Fruit fly (Drosophila melanogaster): Measurements from ENCODE around the gene SdhBL.

Gene SdhBL

DNA sequence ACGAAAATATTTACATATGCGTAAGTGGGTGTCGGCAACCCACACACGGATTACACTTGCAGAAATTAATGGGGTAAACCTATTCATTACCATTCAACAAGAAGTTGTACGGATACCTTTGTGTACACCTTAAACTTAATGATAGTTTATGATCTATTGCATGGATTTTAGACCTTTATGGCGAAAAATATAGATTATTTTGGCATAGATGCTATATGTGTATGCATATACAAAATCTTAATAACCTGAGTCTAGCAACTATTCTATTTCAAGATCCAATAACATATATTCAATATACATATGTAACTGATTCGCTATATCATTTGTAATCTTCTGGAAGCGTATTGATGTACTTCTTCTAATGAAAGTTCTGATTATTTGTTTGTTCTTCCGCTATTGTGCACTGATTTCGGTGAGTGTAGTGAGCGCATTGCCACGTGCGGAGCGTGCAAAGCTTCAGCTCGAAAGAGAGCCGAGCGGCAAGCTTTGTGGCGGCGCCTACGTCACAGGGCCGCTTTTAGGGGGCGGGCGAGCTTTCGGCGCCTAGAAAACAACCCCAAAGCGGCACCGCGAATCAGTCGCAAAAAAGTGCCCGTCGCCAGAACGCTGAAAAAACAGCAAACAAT, 5.7 kb downstream of the SdhBL start, which contains the start of gene CG7378 (continued):
- no peak for TF ChIP-seq fd3F (GFP tag; optimal IDR thresholded peaks at IDR 0.05)
- peak; percentile 48; the same call in 2 of the 3 replicates for TF ChIP-seq row (GFP tag; IDR thresholded peaks at IDR 0.05)
- peak; percentile 61 for TF ChIP-seq D19B (GFP tag; optimal IDR thresholded peaks at IDR 0.05)
- no peak for TF ChIP-seq Lpt (GFP tag; optimal IDR thresholded peaks at IDR 0.05)
- TF ChIP-seq Ptx1 (GFP tag; IDR thresholded peaks at IDR 0.05) = peak; percentile 39
- TF ChIP-seq CG7839 (tag; optimal IDR thresholded peaks at IDR 0.05) = peak; percentile 71
- no peak for TF ChIP-seq CG17802 (tag; optimal IDR thresholded peaks at IDR 0.05)
- no peak for TF ChIP-seq slou (GFP tag; optimal IDR thresholded peaks at IDR 0.05)
- 0 out of 3 replicates have a peak, but pooled peaks have one; percentile 24 for TF ChIP-seq CG11695 (GFP tag; IDR thresholded peaks at IDR 0.05)
- TF ChIP-seq Xbp1 (GFP tag; optimal IDR thresholded peaks at IDR 0.05) = peak; percentile 21
- TF ChIP-seq CG10209 (GFP tag; optimal IDR thresholded peaks at IDR 0.05) = peak; percentile 36
- TF ChIP-seq Antp (GFP tag; optimal IDR thresholded peaks at IDR 0.05) = peak; percentile 22
- peak; percentile 49 for TF ChIP-seq CG12659 (GFP tag; optimal IDR thresholded peaks at IDR 0.05)
- 0 out of 4 replicates have a peak, but pooled peaks have one; percentile 6 for TF ChIP-seq chinmo (GFP tag; IDR thresholded peaks at IDR 0.05; ENCODE audit: partially characterized antibody)
- TF ChIP-seq Mrtf (GFP tag; IDR thresholded peaks at IDR 0.05) = peak; percentile 50; the same call in 2 of the 3 replicates
- peak; percentile 27 for TF ChIP-seq tio (GFP tag; optimal IDR thresholded peaks at IDR 0.05)
- TF ChIP-seq Oli (tag; optimal IDR thresholded peaks at IDR 0.05) = peak; percentile 38
- peak; percentile 53; the same call in 1 of the 2 replicates for TF ChIP-seq vvl (GFP tag; IDR thresholded peaks at IDR 0.05)
- peak; percentile 71 for TF ChIP-seq CG11504 (tag; optimal IDR thresholded peaks at IDR 0.05)
- TF ChIP-seq lilli (GFP tag; optimal IDR thresholded peaks at IDR 0.05) = peak; percentile 79
- peak; percentile 82 for TF ChIP-seq Med (GFP tag)
- no peak for TF ChIP-seq CG1832 (GFP tag; optimal IDR thresholded peaks at IDR 0.05)
- TF ChIP-seq phol (tag; optimal IDR thresholded peaks at IDR 0.05) = peak; percentile 14
- TF ChIP-seq twi (tag; optimal IDR thresholded peaks at IDR 0.05) = no peak
- peak; percentile 73 for TF ChIP-seq CG7556 (GFP tag; optimal IDR thresholded peaks at IDR 0.05)
- peak; percentile 15 for TF ChIP-seq CG18476 (GFP tag; optimal IDR thresholded peaks at IDR 0.05)
- peak; percentile 8 for TF ChIP-seq CG10654 (GFP tag; optimal IDR thresholded peaks at IDR 0.05)
- peak; percentile 51; the same call in 1 of the 2 replicates for TF ChIP-seq CG9932 (GFP tag; IDR thresholded peaks at IDR 0.05)
- no peak for TF ChIP-seq salm (tag; optimal IDR thresholded peaks at IDR 0.05)
- TF ChIP-seq CG6765 (GFP tag; optimal IDR thresholded peaks at IDR 0.05) = peak; percentile 26
- peak; percentile 25 for TF ChIP-seq CG6854 (GFP tag; optimal IDR thresholded peaks at IDR 0.05)
- peak; percentile 47 for TF ChIP-seq CoRest (tag; optimal IDR thresholded peaks at IDR 0.05)
- 0 out of 2 replicates have a peak, but pooled peaks have one; percentile 22 for TF ChIP-seq esg (GFP tag; conservative IDR thresholded peaks at IDR 0.05)
- peak; percentile 90 for TF ChIP-seq sens (GFP tag)
- TF ChIP-seq grau (tag; optimal IDR thresholded peaks at IDR 0.05) = peak; percentile 40
- peak; percentile 49 for TF ChIP-seq nmo (GFP tag; optimal IDR thresholded peaks at IDR 0.05)
- peak; percentile 8 for TF ChIP-seq CG17385 (GFP tag; optimal IDR thresholded peaks at IDR 0.05)
- TF ChIP-seq zf30C (GFP tag; optimal IDR thresholded peaks at IDR 0.05) = peak; percentile 31
- peak; percentile 69 for TF ChIP-seq CG18619 (GFP tag; optimal IDR thresholded peaks at IDR 0.05)
- peak; percentile 19 for TF ChIP-seq nerfin-1 (tag; optimal IDR thresholded peaks at IDR 0.05)
- peak in 1 of 2 experiments; percentile 44 for TF ChIP-seq Hr51 (GFP tag; optimal IDR thresholded peaks at IDR 0.05)
- peak; percentile 53 for TF ChIP-seq Side (GFP tag; optimal IDR thresholded peaks at IDR 0.05)
- peak; percentile 26 for TF ChIP-seq CG34376 (GFP tag; optimal IDR thresholded peaks at IDR 0.05)
- TF ChIP-seq Trl (optimal IDR thresholded peaks at IDR 0.05) = peak; percentile 1 to 13
- peak; percentile 48 for TF ChIP-seq Trl (GFP tag; optimal IDR thresholded peaks at IDR 0.05)
- peak; percentile 69 for TF ChIP-seq sug (tag; optimal IDR thresholded peaks at IDR 0.05)
- TF ChIP-seq CG9609 (GFP tag; optimal IDR thresholded peaks at IDR 0.05) = no peak
- TF ChIP-seq CG1233 (GFP tag; optimal IDR thresholded peaks at IDR 0.05) = peak; percentile 17
- TF ChIP-seq odd (GFP tag; optimal IDR thresholded peaks at IDR 0.05) = peak; percentile 18

All from whole organism, embryonic.